Worm (Caenorhabditis elegans) whole organism, L4 larva: ENCODE results near the gene Y39B6A.30.

Experiments used
- ZK546.5 ChIP-seq, 2 experiments: sonication (generic microtip); optimal IDR thresholded peaks; 2 replicates each; lab custom pipeline; 2017; ENCODE audit warnings: missing biosample characterization in 2 of 2, missing genetic modification characterization in 2 of 2
- dpl-1 ChIP-seq: fragments of 150-350 bp; optimal IDR thresholded peaks from 2 replicates; lab custom pipeline; 2014; ENCODE audit warnings: missing biosample characterization, missing genetic modification reagents, missing genetic modification characterization
- lin-15B ChIP-seq: fragments of 150-350 bp; sonication (generic microtip); optimal IDR thresholded peaks from 3 replicates; lab custom pipeline; 2014; ENCODE audit warnings: missing biosample characterization, missing genetic modification characterization
- pqm-1 ChIP-seq: sonication (generic microtip); optimal IDR thresholded peaks from 2 replicates; lab custom pipeline; 2017; ENCODE audit warnings: missing biosample characterization, missing genetic modification characterization

ce11 chrV:18986103-18986502 lies 28.3 kb upstream of the Y39B6A.30 start:
- TF ChIP-seq lin-15B (tag; lab: Kevin White, UChicago) (no peak), dpl-1 (GFP tag; lab: Kevin White, UChicago) (no peak), pqm-1 (tag; lab: Kevin White, UChicago) (no peak), ZK546.5 (tag; optimal IDR thresholded peaks at IDR 0.05; lab: Kevin White, UChicago) (no peak)
